Fruit fly (Drosophila melanogaster) whole organism, adult: ENCODE results near the gene CG14710.

Source experiments
- CG11617 ChIP-seq: fragments of 200-800 bp; sonication (Bioruptor generic); optimal IDR thresholded peaks from 2 replicates; lab custom pipeline; 2017; ENCODE audit warnings: mild to moderate bottlenecking, missing biosample characterization, missing genetic modification reagents, missing genetic modification characterization
- CG7101 ChIP-seq: fragments of 200-800 bp; sonication (Bioruptor generic); optimal IDR thresholded peaks from 2 replicates; lab custom pipeline; 2018; ENCODE audit warnings: missing biosample characterization, mild to moderate bottlenecking, missing genetic modification characterization, moderate library complexity
- kay ChIP-seq: fragments of 200-800 bp; sonication (Bioruptor generic); peaks from one replicate; lab custom pipeline; 2016; ENCODE audit warnings: missing biosample characterization, missing genetic modification characterization, borderline replicate concordance
- ovo ChIP-seq: fragments of 200-800 bp; sonication (Bioruptor generic); optimal IDR thresholded peaks from 2 replicates; lab custom pipeline; 2016; ENCODE audit warnings: missing biosample characterization, missing genetic modification characterization
- tj ChIP-seq: fragments of 200-800 bp; sonication (Bioruptor generic); optimal IDR thresholded peaks from 3 replicates; lab custom pipeline; 2017; ENCODE audit warnings: missing biosample characterization, mild to moderate bottlenecking, missing genetic modification characterization, moderate library complexity
- toe ChIP-seq: fragments of 200-800 bp; sonication (Bioruptor generic); optimal IDR thresholded peaks from 2 replicates; lab custom pipeline; 2016; ENCODE audit warnings: missing biosample characterization, missing genetic modification characterization

DNA sequence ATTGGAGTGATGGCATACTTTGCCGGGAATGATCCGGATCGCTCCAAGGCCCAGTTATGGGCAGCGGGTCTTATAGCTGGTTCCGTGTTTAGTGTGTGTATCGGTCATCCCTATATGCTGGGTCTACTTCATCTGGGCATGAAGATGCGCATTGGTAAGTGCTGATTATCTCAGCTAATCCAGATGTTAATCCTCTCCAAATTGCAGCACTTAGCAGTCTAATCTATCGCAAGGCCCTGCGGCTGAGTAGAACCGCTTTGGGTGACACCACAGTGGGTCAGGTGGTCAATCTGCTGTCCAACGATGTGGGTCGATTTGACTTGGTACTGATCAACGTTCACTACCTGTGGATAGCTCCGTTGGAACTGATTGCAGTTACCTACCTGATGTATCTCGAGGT is 48.5 kb upstream of the CG14710 start:
- TF ChIP-seq ovo (GFP tag; lab: Kevin White, UChicago) (no peak), CG11617 (GFP tag; lab: Kevin White, UChicago) (no peak), toe (GFP tag; lab: Kevin White, UChicago) (no peak), CG7101 (tag; lab: Kevin White, UChicago) (no peak), kay (no peak), tj (GFP tag; lab: Kevin White, UChicago) (no peak)
